Fruit fly (Drosophila melanogaster) whole organism, prepupa: ENCODE results near the gene CCHa1.

Source experiments
- CG10631 ChIP-seq: fragments of 200-800 bp; sonication (Bioruptor generic); optimal IDR thresholded peaks from 2 replicates; lab custom pipeline; 2016; ENCODE audit warnings: missing biosample characterization, missing genetic modification characterization
- CG11762 ChIP-seq: fragments of 200-800 bp; sonication (Bioruptor generic); optimal IDR thresholded peaks from 3 replicates; lab custom pipeline; 2016; ENCODE audit warnings: missing biosample characterization, missing genetic modification characterization; ENCODE audit not compliant: insufficient read depth
- CG11902 ChIP-seq: fragments of 200-800 bp; sonication (Bioruptor generic); optimal IDR thresholded peaks from 3 replicates; lab custom pipeline; 2016; ENCODE audit warnings: missing biosample characterization, missing genetic modification characterization
- CG15336 ChIP-seq: fragments of 200-800 bp; sonication (Bioruptor generic); IDR thresholded peaks from 2 replicates; pipeline ENCODE4 v1.3.6; 2022; ENCODE audit warnings: missing biosample characterization, missing genetic modification characterization
- CG1621 ChIP-seq: fragments of 200-800 bp; sonication (Bioruptor generic); optimal IDR thresholded peaks from 3 replicates; lab custom pipeline; 2018; ENCODE audit warnings: missing biosample characterization, mild to moderate bottlenecking, missing genetic modification characterization
- CG16779 ChIP-seq: fragments of 200-800 bp; sonication (Bioruptor generic); optimal IDR thresholded peaks from 3 replicates; lab custom pipeline; 2017; ENCODE audit warnings: missing biosample characterization, mild to moderate bottlenecking, missing genetic modification characterization
- CG3032 ChIP-seq: fragments of 200-800 bp; optimal IDR thresholded peaks from 2 replicates; lab custom pipeline; 2019; ENCODE audit warnings: missing biosample characterization, mild to moderate bottlenecking, missing genetic modification characterization, moderate library complexity
- CG32006 ChIP-seq: fragments of 200-800 bp; sonication (Bioruptor generic); optimal IDR thresholded peaks from 3 replicates; lab custom pipeline; 2017; ENCODE audit warnings: missing biosample characterization, mild to moderate bottlenecking, missing genetic modification characterization
- CG4318 ChIP-seq: fragments of 200-800 bp; sonication (Bioruptor generic); optimal IDR thresholded peaks from 3 replicates; lab custom pipeline; 2017; ENCODE audit warnings: missing biosample characterization, mild to moderate bottlenecking, missing genetic modification characterization
- CG6163 ChIP-seq: fragments of 200-800 bp; sonication (Bioruptor generic); IDR thresholded peaks from 3 replicates; pipeline ENCODE4 v1.3.6; 2022; ENCODE audit warnings: missing biosample characterization, missing genetic modification characterization
- CG6276 ChIP-seq: fragments of 200-800 bp; sonication (Bioruptor generic); optimal IDR thresholded peaks from 2 replicates; lab custom pipeline; 2017; ENCODE audit warnings: missing biosample characterization, mild to moderate bottlenecking, missing genetic modification characterization
- CG6792 ChIP-seq: fragments of 200-800 bp; sonication (Bioruptor generic); optimal IDR thresholded peaks from 3 replicates; lab custom pipeline; 2016; ENCODE audit warnings: missing biosample characterization, missing genetic modification characterization
- CG6808 ChIP-seq: fragments of 200-800 bp; sonication (Bioruptor generic); optimal IDR thresholded peaks from 3 replicates; lab custom pipeline; 2017; ENCODE audit warnings: missing biosample characterization, missing genetic modification characterization, mild to moderate bottlenecking, moderate library complexity, missing genetic modification reagents
- CG7368 ChIP-seq: fragments of 200-800 bp; sonication (Bioruptor generic); optimal IDR thresholded peaks from 3 replicates; lab custom pipeline; 2016; ENCODE audit warnings: missing biosample characterization, missing genetic modification characterization
- CG9139 ChIP-seq: fragments of 200-800 bp; sonication (Bioruptor generic); optimal IDR thresholded peaks from 3 replicates; lab custom pipeline; 2017; ENCODE audit warnings: missing biosample characterization, mild to moderate bottlenecking, missing genetic modification characterization
- Eip75B ChIP-seq: fragments of 200-800 bp; sonication (Bioruptor generic); optimal IDR thresholded peaks from 3 replicates; lab custom pipeline; 2016; ENCODE audit warnings: missing biosample characterization, missing genetic modification characterization
- Eip78C ChIP-seq: fragments of 200-800 bp; sonication (Bioruptor generic); peaks from one replicate; lab custom pipeline; 2016; ENCODE audit warnings: missing biosample characterization, missing genetic modification characterization
- Ets21C ChIP-seq: fragments of 200-800 bp; sonication (Bioruptor generic); optimal IDR thresholded peaks from 3 replicates; lab custom pipeline; 2016; ENCODE audit warnings: missing biosample characterization, missing genetic modification characterization
- Ets96B ChIP-seq: fragments of 200-800 bp; optimal IDR thresholded peaks from 2 replicates; lab custom pipeline; 2019; ENCODE audit warnings: missing biosample characterization, mild to moderate bottlenecking, missing genetic modification characterization, moderate library complexity
- Hr38 ChIP-seq: sonication (Bioruptor generic); optimal IDR thresholded peaks from 2 replicates; lab custom pipeline; 2016; ENCODE audit warnings: missing biosample characterization, missing genetic modification characterization
- Hr39 ChIP-seq: fragments of 200-800 bp; sonication (Bioruptor generic); optimal IDR thresholded peaks from 2 replicates; lab custom pipeline; 2016; ENCODE audit warnings: missing biosample characterization, missing genetic modification characterization
- Hr4 ChIP-seq: fragments of 200-800 bp; sonication (Bioruptor generic); optimal IDR thresholded peaks from 3 replicates; lab custom pipeline; 2016; ENCODE audit warnings: missing biosample characterization, missing genetic modification characterization
- OdsH ChIP-seq: fragments of 200-800 bp; sonication (Bioruptor generic); optimal IDR thresholded peaks from 3 replicates; lab custom pipeline; 2016; ENCODE audit warnings: missing biosample characterization, missing genetic modification characterization
- Smox ChIP-seq: fragments of 200-800 bp; sonication (Bioruptor generic); optimal IDR thresholded peaks from 3 replicates; lab custom pipeline; 2016; ENCODE audit warnings: missing biosample characterization, missing genetic modification characterization
- Sox14 ChIP-seq: fragments of 200-800 bp; sonication (Bioruptor generic); optimal IDR thresholded peaks from 3 replicates; lab custom pipeline; 2016; ENCODE audit warnings: missing biosample characterization, missing genetic modification characterization
- Sox15 ChIP-seq: fragments of 200-800 bp; sonication (Bioruptor generic); optimal IDR thresholded peaks from 3 replicates; lab custom pipeline; 2016; ENCODE audit warnings: missing biosample characterization, missing genetic modification characterization
- dsx ChIP-seq: fragments of 200-800 bp; optimal IDR thresholded peaks from 3 replicates; lab custom pipeline; 2019; ENCODE audit warnings: missing biosample characterization, mild to moderate bottlenecking, missing genetic modification characterization, moderate library complexity; ENCODE audit not compliant: poor library complexity, severe bottlenecking
- eg ChIP-seq: fragments of 200-800 bp; sonication (Bioruptor generic); IDR thresholded peaks from 3 replicates; pipeline ENCODE4 v1.3.6; 2022; ENCODE audit warnings: missing biosample characterization, missing genetic modification characterization
- esn ChIP-seq: fragments of 200-800 bp; sonication (Bioruptor generic); optimal IDR thresholded peaks from 2 replicates; lab custom pipeline; 2016; ENCODE audit warnings: missing biosample characterization, mild to moderate bottlenecking, missing genetic modification characterization, moderate library complexity
- fd59A ChIP-seq: fragments of 200-800 bp; sonication (Bioruptor generic); optimal IDR thresholded peaks from 2 replicates; lab custom pipeline; 2017; ENCODE audit warnings: missing biosample characterization, mild to moderate bottlenecking, missing genetic modification characterization, missing genetic modification reagents
- fd85E ChIP-seq: fragments of 200-800 bp; sonication (Bioruptor generic); optimal IDR thresholded peaks from 3 replicates; lab custom pipeline; 2016; ENCODE audit warnings: missing biosample characterization, missing genetic modification characterization
- lz ChIP-seq: fragments of 200-800 bp; sonication (Bioruptor generic); optimal IDR thresholded peaks from 3 replicates; lab custom pipeline; 2016; ENCODE audit warnings: missing biosample characterization, missing genetic modification characterization
- net ChIP-seq: fragments of 200-800 bp; sonication (Bioruptor generic); optimal IDR thresholded peaks from 3 replicates; lab custom pipeline; 2016; ENCODE audit warnings: missing biosample characterization, missing genetic modification characterization
- pdm3 ChIP-seq: fragments of 200-800 bp; sonication (Bioruptor generic); optimal IDR thresholded peaks from 3 replicates; lab custom pipeline; 2016; ENCODE audit warnings: missing biosample characterization, missing genetic modification characterization
- salr ChIP-seq, 2 experiments: fragments of 200-800 bp; sonication (Bioruptor generic); optimal IDR thresholded peaks; 3 replicates each; lab custom pipeline; 2016 to 2018; ENCODE audit warnings: missing biosample characterization in 2 of 2, missing genetic modification characterization in 2 of 2, mild to moderate bottlenecking in 1 of 2
- spab ChIP-seq: fragments of 200-800 bp; sonication (Bioruptor generic); optimal IDR thresholded peaks from 2 replicates; lab custom pipeline; 2017; ENCODE audit warnings: missing biosample characterization, mild to moderate bottlenecking, missing genetic modification characterization, missing genetic modification reagents
- ss ChIP-seq, 2 experiments: fragments of 200-800 bp; sonication (Bioruptor generic); optimal IDR thresholded peaks; 2 replicates in 1 of 2; 3 replicates in 1 of 2; lab custom pipeline; 2017 to 2018; ENCODE audit warnings: mild to moderate bottlenecking in 2 of 2, missing biosample characterization in 2 of 2, missing genetic modification characterization in 2 of 2, moderate library complexity in 1 of 2
- svp ChIP-seq: fragments of 200-800 bp; sonication (Bioruptor generic); peaks from one replicate; lab custom pipeline; 2016; ENCODE audit warnings: missing biosample characterization, missing genetic modification characterization
- topi ChIP-seq: fragments of 200-800 bp; sonication (Bioruptor generic); optimal IDR thresholded peaks from 3 replicates; lab custom pipeline; 2016; ENCODE audit warnings: missing biosample characterization, missing genetic modification characterization
- vri ChIP-seq: fragments of 200-800 bp; sonication (Bioruptor generic); optimal IDR thresholded peaks from 3 replicates; lab custom pipeline; 2016; ENCODE audit warnings: missing biosample characterization, mild to moderate bottlenecking, missing genetic modification characterization

CCHa1 gene

DNA sequence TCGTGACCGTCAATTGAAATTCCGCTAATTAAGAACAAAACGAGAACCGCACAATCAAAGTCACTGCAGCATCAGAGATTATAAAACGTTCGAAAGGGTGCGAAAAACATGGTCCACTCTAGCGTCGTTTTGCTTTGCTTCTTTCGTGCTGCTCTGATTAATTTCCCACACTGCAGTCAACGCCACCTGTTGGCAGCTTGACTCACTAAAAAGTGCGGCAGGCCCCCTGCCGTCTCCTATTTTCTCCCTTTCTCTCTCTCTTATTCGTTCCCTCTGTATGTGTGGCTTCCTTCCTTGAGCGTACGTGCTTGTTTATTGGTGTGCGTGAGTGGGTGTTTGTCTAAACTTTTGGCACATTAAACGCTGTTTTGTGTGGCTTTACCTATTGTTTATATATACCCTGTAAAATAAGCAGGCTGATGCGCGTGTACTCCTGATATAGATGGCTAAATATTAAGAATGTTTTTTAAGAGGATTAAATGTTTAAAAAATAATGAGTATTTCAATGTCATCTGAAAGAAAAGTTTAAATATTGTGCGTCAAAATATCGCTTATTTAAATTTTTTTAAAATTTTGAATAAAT is 2.0 kb upstream of the CCHa1 start (continued):
- TF ChIP-seq Ets96B (tag; lab: Kevin White, UChicago) (no peak), CG16779 (tag; lab: Kevin White, UChicago) (no peak), lz (GFP tag; lab: Kevin White, UChicago) (no peak), CG11902 (GFP tag; lab: Kevin White, UChicago) (no peak), CG6163 (peak; percentile 41; the same call in 1 of the 3 replicates)
- TF ChIP-seq, all 60 proteins: peak for 5

DNA sequence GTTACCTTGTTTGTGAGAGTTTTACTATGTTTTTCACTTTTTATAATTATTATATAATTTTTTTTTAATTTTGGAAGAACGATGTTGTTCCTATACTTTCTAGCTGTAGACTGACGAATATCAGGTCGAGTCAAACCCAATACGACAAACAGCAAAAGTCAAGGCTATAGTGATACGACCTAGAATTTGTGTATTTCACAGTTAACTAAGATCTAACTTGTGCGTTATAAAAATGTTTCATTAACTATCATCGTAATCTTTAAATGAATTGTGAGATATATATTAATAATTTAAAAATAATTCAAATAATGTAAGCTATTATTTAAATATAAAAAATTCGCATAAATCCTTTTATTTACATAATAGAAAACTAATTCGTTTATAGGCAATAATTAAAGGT is 1.3 kb upstream of the CCHa1 start, which contains the start of gene CG9920:
Gene CG9920 (minus strand): TSS at position 101 of the 400 bp plus-strand sequence.
- no peak for TF ChIP-seq eg (GFP tag; lab: Robert Waterston, UW)
- TF ChIP-seq CG9139: no peak
- TF ChIP-seq CG6276 (GFP tag; lab: Kevin White, UChicago): no peak
- no peak for TF ChIP-seq Sox14
- no peak for TF ChIP-seq dsx (GFP tag; lab: Kevin White, UChicago)
- no peak for TF ChIP-seq CG32006 (GFP tag; lab: Kevin White, UChicago)
- TF ChIP-seq CG6792 (GFP tag; lab: Kevin White, UChicago): no peak
- TF ChIP-seq pdm3: no peak
- no peak for TF ChIP-seq Eip78C (GFP tag; lab: Kevin White, UChicago)
- TF ChIP-seq CG16779 (tag; lab: Kevin White, UChicago): no peak
- no peak for TF ChIP-seq CG10631 (GFP tag; lab: Kevin White, UChicago)
- no peak for TF ChIP-seq CG1621 (tag; lab: Kevin White, UChicago)
- no peak for TF ChIP-seq ss (GFP tag; optimal IDR thresholded peaks at IDR 0.05; lab: Kevin White, UChicago)
- TF ChIP-seq Hr39 (GFP tag; lab: Kevin White, UChicago): no peak
- TF ChIP-seq salr (GFP tag; optimal IDR thresholded peaks at IDR 0.05; lab: Kevin White, UChicago): no peak
- no peak for TF ChIP-seq CG11762 (GFP tag; lab: Kevin White, UChicago)

DNA sequence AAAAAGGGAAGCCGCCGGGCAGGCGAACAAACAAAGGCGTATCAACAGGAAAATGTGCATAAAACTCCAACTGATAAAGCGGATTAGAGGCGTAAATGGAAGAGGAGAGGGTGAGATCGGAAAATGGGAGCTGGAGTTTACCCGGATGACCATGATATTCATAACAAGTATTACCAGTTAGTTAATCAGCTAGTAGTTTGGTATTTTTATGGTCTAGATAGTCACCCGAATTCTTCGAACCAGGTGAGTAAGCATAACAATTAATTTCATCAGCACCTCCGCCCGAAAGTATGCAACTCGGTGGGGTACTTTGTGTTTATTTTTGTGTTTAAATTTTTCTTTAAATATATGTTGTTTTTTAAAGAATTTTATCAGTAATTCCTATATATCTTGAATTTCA is 719 bp downstream of the CCHa1 start:
- TF ChIP-seq Eip75B: no peak
- peak; percentile 25 for TF ChIP-seq svp

DNA sequence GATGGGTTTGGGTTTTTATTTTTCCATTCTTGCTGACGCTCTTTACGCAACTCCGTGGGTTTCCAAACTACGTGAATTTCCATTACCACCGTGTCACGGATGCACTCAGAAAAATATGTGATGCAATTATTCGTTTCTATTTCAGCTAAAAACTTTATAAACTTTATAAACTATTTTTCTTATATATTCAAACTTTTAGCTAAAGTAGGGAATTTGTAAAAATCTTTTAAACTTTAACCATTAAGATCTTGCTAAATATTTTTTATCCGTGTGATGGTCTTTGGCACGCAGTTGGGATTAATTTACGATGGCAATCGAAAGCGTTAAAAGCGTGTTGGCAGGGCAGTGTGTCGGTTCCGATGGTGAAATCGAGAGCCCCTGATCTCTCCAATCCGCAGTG is 1.2 kb downstream of the CCHa1 start:
- TF ChIP-seq fd59A (no peak), CG1621 (tag; lab: Kevin White, UChicago) (no peak), Sox15 (no peak), topi (GFP tag; lab: Kevin White, UChicago) (no peak), eg (GFP tag; lab: Robert Waterston, UW) (no peak), Eip78C (GFP tag; lab: Kevin White, UChicago) (peak; percentile 68), CG3032 (tag; lab: Kevin White, UChicago) (no peak), vri (no peak), Sox14 (no peak), svp (no peak), esn (no peak), fd85E (GFP tag; lab: Kevin White, UChicago) (no peak), CG6808 (no peak), Ets21C (GFP tag; lab: Kevin White, UChicago) (no peak), net (no peak), CG9139 (no peak), CG4318 (GFP tag; lab: Kevin White, UChicago) (no peak), Smox (no peak), CG32006 (GFP tag; lab: Kevin White, UChicago) (peak; percentile 25), CG6276 (GFP tag; lab: Kevin White, UChicago) (no peak), spab (no peak), CG11902 (GFP tag; lab: Kevin White, UChicago) (no peak), CG15336 (no peak), Hr38 (GFP tag; lab: Kevin White, UChicago) (no peak), Hr4 (GFP tag; lab: Kevin White, UChicago) (peak; percentile 7), OdsH (no peak), CG7368 (GFP tag; lab: Kevin White, UChicago) (no peak)
